Worm (Caenorhabditis elegans): Measurements from ENCODE around the gene trcs-2.
A peak's percentile ranks its signal among the peaks of the same experiment; 100 is the strongest.

Gene trcs-2

ce11 chrII:8701619-8702350 is 20.5 kb upstream of the trcs-2 start, which contains the start of gene sphk-1:
Gene sphk-1, minus strand, starts transcription at chrII:8701669.
- TF ChIP-seq swsn-7 (tag; optimal IDR thresholded peaks at IDR 0.05) (no peak), ama-1 (optimal IDR thresholded peaks at IDR 0.05) (no peak), blmp-1 (tag; optimal IDR thresholded peaks at IDR 0.05) (no peak), ceh-90 (tag; optimal IDR thresholded peaks at IDR 0.05) (no peak), lin-15B (tag; optimal IDR thresholded peaks at IDR 0.05) (no peak)

DNA sequence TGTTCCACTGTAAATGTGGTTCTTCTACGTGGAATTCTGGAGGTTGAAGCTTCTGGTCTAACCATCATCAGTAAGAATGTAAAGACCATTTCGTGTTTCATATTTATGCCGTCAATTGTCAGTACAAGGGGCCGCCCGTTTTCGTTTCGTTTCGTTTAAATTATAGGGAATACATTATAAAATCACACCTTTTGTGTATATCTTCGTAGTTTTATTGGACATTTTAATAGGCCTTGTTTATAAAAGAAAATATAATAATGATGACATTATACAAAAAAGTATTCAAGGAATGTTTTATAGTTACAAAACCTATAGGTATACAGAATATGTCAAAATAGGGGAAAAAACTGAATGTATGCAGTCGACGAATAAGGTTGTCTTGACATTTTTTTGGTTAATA is 18.5 kb upstream of the trcs-2 start, which contains the start of gene ceh-7:
ceh-7 (minus strand) TSS at position 101 of the 400 bp plus-strand sequence.
- TF ChIP-seq sup-37 (GFP tag; optimal IDR thresholded peaks at IDR 0.05) = no peak
- no peak for TF ChIP-seq nhr-71 (tag; optimal IDR thresholded peaks at IDR 0.05)
- no peak for TF ChIP-seq Y116A8C.19 (tag; optimal IDR thresholded peaks at IDR 0.05; ENCODE audit: borderline replicate concordance)
- TF ChIP-seq swsn-7 (tag; optimal IDR thresholded peaks at IDR 0.05) = no peak
- no peak for TF ChIP-seq nhr-77 (tag; optimal IDR thresholded peaks at IDR 0.05)
- no peak for TF ChIP-seq ama-1 (optimal IDR thresholded peaks at IDR 0.05)
- TF ChIP-seq mep-1 (tag; optimal IDR thresholded peaks at IDR 0.05) = no peak
- TF ChIP-seq hlh-4 (tag; optimal IDR thresholded peaks at IDR 0.05) = no peak
- no peak for TF ChIP-seq nhr-90 (tag; optimal IDR thresholded peaks at IDR 0.05; ENCODE audit: poor library complexity)
- TF ChIP-seq nhr-12 (tag; optimal IDR thresholded peaks at IDR 0.05) = no peak
- no peak for TF ChIP-seq zip-4 (GFP tag; optimal IDR thresholded peaks at IDR 0.05)

DNA sequence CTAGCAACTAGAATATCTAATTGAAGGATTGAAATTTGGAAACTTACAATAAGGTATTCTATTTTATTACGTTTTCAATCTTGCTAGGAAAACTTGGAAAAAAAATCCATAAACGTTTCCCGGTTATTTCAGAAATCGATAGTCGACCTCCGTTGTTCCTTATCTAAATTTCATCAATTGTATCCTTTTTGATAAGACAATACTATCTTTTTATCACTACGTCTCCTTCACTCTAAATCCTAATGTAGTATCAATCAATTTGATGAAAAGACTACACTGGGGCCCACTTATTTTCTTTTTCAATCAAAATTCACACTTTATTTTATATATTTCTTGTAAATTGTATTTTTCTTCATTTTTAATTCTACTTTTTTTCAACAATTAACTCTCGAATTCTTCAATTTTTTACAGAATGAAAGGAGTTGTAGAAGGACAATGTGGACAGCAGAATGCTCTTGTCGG is 17.8 kb upstream of the trcs-2 start, which contains the start of gene prx-5:
prx-5 (plus strand) TSS at position 412 of the 462 bp plus-strand sequence.
- TF ChIP-seq C16A3.4 (tag; optimal IDR thresholded peaks at IDR 0.05) (no peak), lin-35 (GFP tag; optimal IDR thresholded peaks at IDR 0.05) (peak in 1 of 2 experiments; percentile 7), elt-2 (tag; optimal IDR thresholded peaks at IDR 0.05) (peak; percentile 16), elt-3 (tag; optimal IDR thresholded peaks at IDR 0.05) (peak in 1 of 6 experiments; percentile 67), lir-3 (tag; optimal IDR thresholded peaks at IDR 0.05; ENCODE audit: poor library complexity) (no peak)

DNA sequence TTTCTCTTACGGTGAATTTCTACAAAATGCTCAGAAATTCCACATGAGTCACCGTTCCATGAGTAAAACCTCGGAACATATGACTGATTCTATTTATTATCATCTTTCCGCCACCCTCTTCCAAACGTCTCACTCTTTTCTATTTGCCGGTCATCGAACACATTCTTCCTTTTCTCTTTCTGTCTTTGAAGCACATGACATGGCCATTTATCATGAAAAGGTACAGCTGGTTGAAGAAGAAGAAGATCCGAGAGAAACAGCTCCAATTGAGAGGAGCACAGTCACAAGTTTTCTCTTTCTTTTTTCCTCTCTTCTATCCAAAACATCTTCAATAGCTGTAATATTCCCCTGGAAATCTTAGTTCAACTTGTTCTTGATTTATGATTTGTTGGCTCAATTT is 15.2 kb upstream of the trcs-2 start, which contains the start of gene cup-16:
cup-16 (plus strand) TSS at position 132 of the 400 bp plus-strand sequence.
- no peak for TF ChIP-seq efl-1 (optimal IDR thresholded peaks at IDR 0.05)
- peak in 1 of 2 experiments; percentile 88 for TF ChIP-seq efl-1 (GFP tag; optimal IDR thresholded peaks at IDR 0.05 in 1 of 2)
- no peak for TF ChIP-seq pag-3 (tag; optimal IDR thresholded peaks at IDR 0.05; ENCODE audit: borderline replicate concordance, insufficient read depth)
- peak; percentile 20 to 50 for TF ChIP-seq lsy-2 (tag; optimal IDR thresholded peaks at IDR 0.05)
- TF ChIP-seq pqm-1 (tag; optimal IDR thresholded peaks at IDR 0.05) = no peak
- TF ChIP-seq lin-39 (tag; optimal IDR thresholded peaks at IDR 0.05) = peak; percentile 65
- peak; percentile 80 for TF ChIP-seq lin-14 (GFP tag; optimal IDR thresholded peaks at IDR 0.05)
- peak; percentile 78 for TF ChIP-seq rnt-1 (tag; optimal IDR thresholded peaks at IDR 0.05)
- no peak for TF ChIP-seq alr-1 (tag; optimal IDR thresholded peaks at IDR 0.05; ENCODE audit: borderline replicate concordance)
- TF ChIP-seq C16A3.4 (tag; optimal IDR thresholded peaks at IDR 0.05) = no peak
- TF ChIP-seq lin-15B (tag; optimal IDR thresholded peaks at IDR 0.05) = no peak
- TF ChIP-seq nhr-71 (tag; optimal IDR thresholded peaks at IDR 0.05) = peak; percentile 79
- no peak for TF ChIP-seq ceh-8 (GFP tag; optimal IDR thresholded peaks at IDR 0.05)
- TF ChIP-seq lin-35 (GFP tag; optimal IDR thresholded peaks at IDR 0.05) = no peak
- no peak for TF ChIP-seq grh-1 (GFP tag; IDR thresholded peaks at IDR 0.05)
- TF ChIP-seq snu-23 (GFP tag; optimal IDR thresholded peaks at IDR 0.05) = peak; percentile 14
- TF ChIP-seq fkh-8 (tag; optimal IDR thresholded peaks at IDR 0.05) = no peak
- peak; percentile 14 for TF ChIP-seq nhr-20 (tag; optimal IDR thresholded peaks at IDR 0.05)
